Fruit fly (Drosophila melanogaster): ENCODE data around the gene CIA30.

The CIA30 gene

dm6 chr3R:29775755-29776686 is 39.3 kb downstream of the CIA30 start (continued):
- peak; percentile 70 for TF ChIP-seq Eip93F (GFP tag; optimal IDR thresholded peaks at IDR 0.05)
- no peak for TF ChIP-seq net (GFP tag; optimal IDR thresholded peaks at IDR 0.05)
- no peak for TF ChIP-seq Blimp-1 (GFP tag; optimal IDR thresholded peaks at IDR 0.05)
- no peak for TF ChIP-seq CG6163 (GFP tag; IDR thresholded peaks at IDR 0.05)
- no peak for TF ChIP-seq CG11294 (GFP tag; IDR thresholded peaks at IDR 0.05)
- TF ChIP-seq svp (GFP tag), result peak; percentile 87
- TF ChIP-seq Eip78C (GFP tag), result peak; percentile 83
- TF ChIP-seq Gug (GFP tag; IDR thresholded peaks at IDR 0.05), result no peak
- no peak for TF ChIP-seq CG6808 (GFP tag; optimal IDR thresholded peaks at IDR 0.05)
- TF ChIP-seq CG31627 (GFP tag; optimal IDR thresholded peaks at IDR 0.05), result no peak
- no peak for TF ChIP-seq vri (GFP tag; optimal IDR thresholded peaks at IDR 0.05)
- TF ChIP-seq eg (GFP tag; IDR thresholded peaks at IDR 0.05), result no peak

dm6 chr3R:29777213-29777612 is 40.4 kb downstream of the CIA30 start:
- TF ChIP-seq fd59A (GFP tag; optimal IDR thresholded peaks at IDR 0.05) (no peak), svp (GFP tag) (peak; percentile 40), eg (GFP tag; IDR thresholded peaks at IDR 0.05) (0 out of 3 replicates have a peak, but pooled peaks have one; percentile 20), Eip78C (GFP tag) (peak; percentile 13)

- TF ChIP-seq CG10669 (GFP tag; optimal IDR thresholded peaks at IDR 0.05) (peak; percentile 54), CG8119 (GFP tag; IDR thresholded peaks at IDR 0.05) (no peak), fkh (GFP tag; optimal IDR thresholded peaks at IDR 0.05) (no peak), CG6808 (GFP tag; optimal IDR thresholded peaks at IDR 0.05) (peak; percentile 67), CG34406 (GFP tag; optimal IDR thresholded peaks at IDR 0.05) (peak; percentile 55), CG6276 (GFP tag; optimal IDR thresholded peaks at IDR 0.05) (no peak), svp (GFP tag) (peak; percentile 83), CG31627 (GFP tag; optimal IDR thresholded peaks at IDR 0.05) (peak; percentile 65), esn (GFP tag; optimal IDR thresholded peaks at IDR 0.05) (peak; percentile 80), acj6 (GFP tag; optimal IDR thresholded peaks at IDR 0.05) (peak; percentile 50), Smox (GFP tag; optimal IDR thresholded peaks at IDR 0.05) (peak; percentile 65), Eip78C (GFP tag) (peak; percentile 90), Hr38 (GFP tag; optimal IDR thresholded peaks at IDR 0.05) (no peak), Blimp-1 (GFP tag; optimal IDR thresholded peaks at IDR 0.05) (peak; percentile 36), CG9139 (GFP tag; optimal IDR thresholded peaks at IDR 0.05) (peak; percentile 22), CG8632 (GFP tag; optimal IDR thresholded peaks at IDR 0.05) (peak; percentile 56), CG11762 (GFP tag; optimal IDR thresholded peaks at IDR 0.05; ENCODE audit: insufficient read depth) (peak; percentile 3), ss (GFP tag; optimal IDR thresholded peaks at IDR 0.05) (peak; percentile 18 to 38), fd59A (GFP tag; optimal IDR thresholded peaks at IDR 0.05) (peak; percentile 57), Eip93F (GFP tag; optimal IDR thresholded peaks at IDR 0.05) (no peak), OdsH (GFP tag; optimal IDR thresholded peaks at IDR 0.05) (peak; percentile 64), CG11902 (GFP tag; optimal IDR thresholded peaks at IDR 0.05) (peak; percentile 43), Eip75B (GFP tag; optimal IDR thresholded peaks at IDR 0.05) (peak; percentile 64), fd85E (GFP tag; optimal IDR thresholded peaks at IDR 0.05) (no peak), Lpt (GFP tag; optimal IDR thresholded peaks at IDR 0.05) (peak; percentile 20), pdm3 (GFP tag; optimal IDR thresholded peaks at IDR 0.05) (peak; percentile 63), Hr39 (GFP tag; optimal IDR thresholded peaks at IDR 0.05) (peak; percentile 76), CG3919 (GFP tag; optimal IDR thresholded peaks at IDR 0.05) (peak; percentile 60), vri (GFP tag; optimal IDR thresholded peaks at IDR 0.05) (peak; percentile 26), Met (GFP tag; optimal IDR thresholded peaks at IDR 0.05) (peak; percentile 73), CG11294 (GFP tag; IDR thresholded peaks at IDR 0.05) (no peak), CG10631 (GFP tag; optimal IDR thresholded peaks at IDR 0.05) (peak; percentile 63), CG3032 (tag; optimal IDR thresholded peaks at IDR 0.05) (peak; percentile 56), Gug (GFP tag; IDR thresholded peaks at IDR 0.05) (no peak), CG15336 (GFP tag; IDR thresholded peaks at IDR 0.05) (no peak), Ets21C (GFP tag; optimal IDR thresholded peaks at IDR 0.05) (peak; percentile 51), CG7368 (GFP tag; optimal IDR thresholded peaks at IDR 0.05) (peak; percentile 42), CG6163 (GFP tag; IDR thresholded peaks at IDR 0.05) (peak; percentile 53; the same call in 2 of the 3 replicates), cyc (GFP tag; optimal IDR thresholded peaks at IDR 0.05) (peak; percentile 54), eg (GFP tag; IDR thresholded peaks at IDR 0.05) (no peak; the same call in 2 of the 3 replicates), CG16779 (tag; optimal IDR thresholded peaks at IDR 0.05) (no peak)
Observed at dm6 chr3R:29778139-29778984, 41.6 kb downstream of the CIA30 start.

All from whole organism, prepupa.